Fruit fly (Drosophila melanogaster) whole organism, embryonic: ENCODE data around the gene Galphai.

Experiments
- Asciz ChIP-seq: fragments of 200-800 bp; sonication (Bioruptor generic); optimal IDR thresholded peaks from 2 replicates; lab custom pipeline; 2017; ENCODE audit warnings: missing biosample characterization, mild to moderate bottlenecking, missing genetic modification characterization, missing genetic modification reagents
- Atf-2 ChIP-seq: fragments of 200-800 bp; sonication (Bioruptor generic); optimal IDR thresholded peaks from 2 replicates; lab custom pipeline; 2016; ENCODE audit warnings: missing biosample characterization, missing genetic modification characterization
- CG10147 ChIP-seq: fragments of 200-800 bp; sonication (Bioruptor generic); optimal IDR thresholded peaks from 2 replicates; lab custom pipeline; 2019; ENCODE audit warnings: missing biosample characterization, mild to moderate bottlenecking, missing genetic modification characterization, moderate library complexity
- CG10431 ChIP-seq: fragments of 200-800 bp; sonication (Bioruptor generic); optimal IDR thresholded peaks from 3 replicates; lab custom pipeline; 2018; ENCODE audit warnings: missing biosample characterization, mild to moderate bottlenecking, missing genetic modification characterization
- CG10462 ChIP-seq: fragments of 200-800 bp; sonication (Bioruptor generic); optimal IDR thresholded peaks from 2 replicates; lab custom pipeline; 2016; ENCODE audit warnings: missing biosample characterization, missing genetic modification characterization
- CG10959 ChIP-seq: fragments of 200-800 bp; sonication (Bioruptor generic); IDR thresholded peaks from 2 replicates; pipeline ENCODE4 v1.3.6; 2022; ENCODE audit warnings: missing biosample characterization, missing genetic modification characterization
- CG11696 ChIP-seq: fragments of 200-800 bp; sonication (Bioruptor generic); IDR thresholded peaks from 2 replicates; pipeline ENCODE4 v1.3.6; 2022; ENCODE audit warnings: missing biosample characterization, missing genetic modification characterization
- CG17359 ChIP-seq: fragments of 200-800 bp; sonication (Bioruptor generic); optimal IDR thresholded peaks from 3 replicates; lab custom pipeline; 2018; ENCODE audit warnings: missing biosample characterization, mild to moderate bottlenecking, missing genetic modification characterization, moderate library complexity
- CG17361 ChIP-seq: fragments of 200-800 bp; sonication (Bioruptor generic); IDR thresholded peaks from 3 replicates; pipeline ENCODE4 v1.3.6; 2022; ENCODE audit warnings: missing biosample characterization, missing genetic modification characterization
- CG17829 ChIP-seq: fragments of 200-800 bp; optimal IDR thresholded peaks from 2 replicates; lab custom pipeline; 2019; ENCODE audit warnings: missing biosample characterization, mild to moderate bottlenecking, missing genetic modification characterization, moderate library complexity
- CG2712 ChIP-seq: fragments of 200-800 bp; optimal IDR thresholded peaks from 3 replicates; lab custom pipeline; 2019; ENCODE audit warnings: missing biosample characterization, mild to moderate bottlenecking, missing genetic modification characterization, moderate library complexity
- CG3995 ChIP-seq: fragments of 200-800 bp; sonication (Bioruptor generic); optimal IDR thresholded peaks from 3 replicates; lab custom pipeline; 2016; ENCODE audit warnings: missing biosample characterization, missing genetic modification characterization
- CG4617 ChIP-seq: fragments of 200-800 bp; sonication (Bioruptor generic); optimal IDR thresholded peaks from 3 replicates; lab custom pipeline; 2016; ENCODE audit warnings: missing biosample characterization, missing genetic modification characterization, borderline replicate concordance
- CG7745 ChIP-seq: fragments of 200-800 bp; sonication (Bioruptor generic); optimal IDR thresholded peaks from 2 replicates; lab custom pipeline; 2018; ENCODE audit warnings: missing biosample characterization, mild to moderate bottlenecking, missing genetic modification characterization, moderate library complexity
- CG8924 ChIP-seq: fragments of 200-800 bp; optimal IDR thresholded peaks from 3 replicates; lab custom pipeline; 2019; ENCODE audit warnings: missing biosample characterization, mild to moderate bottlenecking, missing genetic modification characterization, moderate library complexity
- CTCF ChIP-seq: fragments of 200-800 bp; sonication (Bioruptor generic); optimal IDR thresholded peaks from 2 replicates; lab custom pipeline; 2017; ENCODE audit warnings: missing biosample characterization, mild to moderate bottlenecking, missing genetic modification characterization, moderate library complexity
- CoRest ChIP-seq: fragments of 200-800 bp; sonication (Bioruptor generic); optimal IDR thresholded peaks from 3 replicates; lab custom pipeline; 2018; ENCODE audit warnings: missing biosample characterization, mild to moderate bottlenecking, missing genetic modification characterization, moderate library complexity
- D19A ChIP-seq: fragments of 200-800 bp; optimal IDR thresholded peaks from 3 replicates; lab custom pipeline; 2019; ENCODE audit warnings: missing biosample characterization, mild to moderate bottlenecking, missing genetic modification characterization, moderate library complexity
- D19B ChIP-seq: fragments of 200-800 bp; sonication (Bioruptor generic); optimal IDR thresholded peaks from 2 replicates; lab custom pipeline; 2017; ENCODE audit warnings: missing biosample characterization, mild to moderate bottlenecking, missing genetic modification characterization
- ERR ChIP-seq: fragments of 200-800 bp; sonication (Bioruptor generic); optimal IDR thresholded peaks from 2 replicates; lab custom pipeline; 2016; ENCODE audit warnings: missing biosample characterization, missing genetic modification characterization
- Gug ChIP-seq: fragments of 200-800 bp; sonication (Bioruptor generic); IDR thresholded peaks from 4 replicates; pipeline ENCODE4 v1.3.6; 2022; ENCODE audit warnings: missing biosample characterization, missing genetic modification characterization
- HHEX ChIP-seq: fragments of 200-800 bp; sonication (Bioruptor generic); optimal IDR thresholded peaks from 3 replicates; lab custom pipeline; 2017; ENCODE audit warnings: missing biosample characterization, mild to moderate bottlenecking, missing genetic modification characterization, missing genetic modification reagents
- Hr78 ChIP-seq, 2 experiments: fragments of 200-800 bp in 1 of 2; fragments of >200 bp in 1 of 2; sonication (Bioruptor generic) in 1 of 2; optimal IDR thresholded peaks; 2 replicates each; lab custom pipeline; 2017 to 2019; ENCODE audit warnings: missing biosample characterization in 2 of 2, missing genetic modification characterization in 2 of 2, mild to moderate bottlenecking in 1 of 2, moderate library complexity in 1 of 2
- Mad ChIP-seq: fragments of 200-800 bp; sonication (Bioruptor generic); optimal IDR thresholded peaks from 2 replicates; lab custom pipeline; 2016; ENCODE audit warnings: missing biosample characterization, missing genetic modification characterization
- Nf-YB ChIP-seq: fragments of 200-800 bp; sonication (Bioruptor generic); optimal IDR thresholded peaks from 3 replicates; lab custom pipeline; 2019; ENCODE audit warnings: missing biosample characterization, mild to moderate bottlenecking, missing genetic modification characterization, moderate library complexity
- Oli ChIP-seq: fragments of 200-800 bp; sonication (Bioruptor generic); optimal IDR thresholded peaks from 2 replicates; lab custom pipeline; 2018; ENCODE audit warnings: missing biosample characterization, mild to moderate bottlenecking, missing genetic modification characterization, moderate library complexity
- Rx ChIP-seq: fragments of 200-800 bp; sonication (Bioruptor generic); IDR thresholded peaks from 2 replicates; pipeline ENCODE4 v1.3.6; 2022; ENCODE audit warnings: missing biosample characterization, missing genetic modification characterization
- Sry-β ChIP-seq: fragments of 200-800 bp; sonication (Bioruptor generic); optimal IDR thresholded peaks from 2 replicates; lab custom pipeline; 2018; ENCODE audit warnings: missing biosample characterization, mild to moderate bottlenecking, missing genetic modification characterization, moderate library complexity
- Sry-δ ChIP-seq: fragments of 200-800 bp; sonication (Bioruptor generic); optimal IDR thresholded peaks from 2 replicates; lab custom pipeline; 2016; ENCODE audit warnings: missing biosample characterization, missing genetic modification characterization
- ap ChIP-seq: fragments of 200-800 bp; sonication (Bioruptor generic); IDR thresholded peaks from 2 replicates; pipeline ENCODE4 v1.3.6; 2022; ENCODE audit warnings: missing biosample characterization, missing genetic modification characterization
- ara ChIP-seq: fragments of 200-800 bp; sonication (Bioruptor generic); IDR thresholded peaks from 2 replicates; pipeline ENCODE4 v1.3.6; 2022; ENCODE audit warnings: missing biosample characterization, missing genetic modification characterization
- da ChIP-seq: fragments of 200-800 bp; sonication (Bioruptor generic); optimal IDR thresholded peaks from 2 replicates; lab custom pipeline; 2016; ENCODE audit warnings: missing biosample characterization, missing genetic modification characterization
- inv ChIP-seq: fragments of 200-800 bp; sonication (Bioruptor generic); IDR thresholded peaks from 2 replicates; pipeline ENCODE4 v1.3.6; 2022; ENCODE audit warnings: missing biosample characterization, missing genetic modification characterization; ENCODE audit not compliant: partially characterized antibody
- ken ChIP-seq: fragments of 200-800 bp; sonication (Bioruptor generic); IDR thresholded peaks from 3 replicates; pipeline ENCODE4 v1.3.6; 2022; ENCODE audit warnings: missing biosample characterization, missing genetic modification characterization
- maf-S ChIP-seq: fragments of 200-800 bp; sonication (Bioruptor generic); optimal IDR thresholded peaks from 2 replicates; lab custom pipeline; 2016; ENCODE audit warnings: missing biosample characterization, missing genetic modification characterization
- nau ChIP-seq: fragments of 200-800 bp; sonication (Bioruptor generic); optimal IDR thresholded peaks from 3 replicates; lab custom pipeline; 2017; ENCODE audit warnings: missing biosample characterization, mild to moderate bottlenecking, missing genetic modification characterization, missing genetic modification reagents
- pho ChIP-seq: fragments of 200-800 bp; sonication (Bioruptor generic); optimal IDR thresholded peaks from 2 replicates; lab custom pipeline; 2016; ENCODE audit warnings: missing biosample characterization, missing genetic modification characterization
- pnt ChIP-seq: fragments of 200-800 bp; sonication (Bioruptor generic); optimal IDR thresholded peaks from 3 replicates; lab custom pipeline; 2016; ENCODE audit warnings: missing biosample characterization, missing genetic modification characterization
- pzg ChIP-seq: fragments of 200-800 bp; sonication (Bioruptor generic); optimal IDR thresholded peaks from 3 replicates; lab custom pipeline; 2018; ENCODE audit warnings: missing biosample characterization, mild to moderate bottlenecking, missing genetic modification characterization, moderate library complexity
- scrt ChIP-seq: fragments of 200-800 bp; sonication (Bioruptor generic); optimal IDR thresholded peaks from 2 replicates; lab custom pipeline; 2018; ENCODE audit warnings: missing biosample characterization, mild to moderate bottlenecking, missing genetic modification characterization, moderate library complexity
- sim ChIP-seq: fragments of 200-800 bp; sonication (Bioruptor generic); IDR thresholded peaks from 2 replicates; pipeline ENCODE4 v1.3.6; 2022; ENCODE audit warnings: missing biosample characterization, missing genetic modification characterization
- slbo ChIP-seq: fragments of 200-800 bp; sonication (Bioruptor generic); IDR thresholded peaks from 2 replicates; pipeline ENCODE4 v1.3.6; 2022; ENCODE audit warnings: missing biosample characterization, missing genetic modification characterization
- stc ChIP-seq: fragments of 200-800 bp; sonication (Bioruptor generic); IDR thresholded peaks from 2 replicates; pipeline ENCODE4 v1.3.6; 2022; ENCODE audit warnings: missing biosample characterization, missing genetic modification characterization
- tx ChIP-seq: fragments of 200-800 bp; sonication (Bioruptor generic); optimal IDR thresholded peaks from 2 replicates; lab custom pipeline; 2016; ENCODE audit warnings: missing biosample characterization, missing genetic modification characterization
- usp ChIP-seq: fragments of >200 bp; optimal IDR thresholded peaks from 2 replicates; lab custom pipeline; 2017; ENCODE audit warnings: missing biosample characterization, missing genetic modification characterization
- wek ChIP-seq: fragments of 200-800 bp; sonication (Bioruptor generic); optimal IDR thresholded peaks from 3 replicates; lab custom pipeline; 2018; ENCODE audit warnings: missing biosample characterization, mild to moderate bottlenecking, missing genetic modification characterization, moderate library complexity
- zen ChIP-seq: fragments of 200-800 bp; sonication (Bioruptor generic); optimal IDR thresholded peaks from 3 replicates; lab custom pipeline; 2018; ENCODE audit warnings: missing biosample characterization, mild to moderate bottlenecking, missing genetic modification characterization, moderate library complexity
- zfh1 ChIP-seq: fragments of 200-800 bp; sonication (Bioruptor generic); IDR thresholded peaks from 3 replicates; pipeline ENCODE4 v1.3.6; 2022; ENCODE audit warnings: missing biosample characterization, missing genetic modification characterization
- zfh2 ChIP-seq: fragments of 200-800 bp; sonication (Bioruptor generic); optimal IDR thresholded peaks from 2 replicates; lab custom pipeline; 2016; ENCODE audit warnings: missing biosample characterization, missing genetic modification characterization

Gene Galphai

dm6 chr3L:7009411-7009810 lies 29.6 kb upstream of the Galphai start (continued):
- TF ChIP-seq wek (GFP tag; lab: Kevin White, UChicago) (no peak), Oli (tag; lab: Kevin White, UChicago) (peak; percentile 32), ken (GFP tag; lab: Robert Waterston, UW) (no peak), CG17359 (tag; lab: Kevin White, UChicago) (peak; percentile 29), CG2712 (tag; lab: Kevin White, UChicago) (peak; percentile 22), CG17361 (peak; percentile 77; the same call in 2 of the 3 replicates), CG17829 (tag; lab: Kevin White, UChicago) (peak; percentile 3), CG8924 (tag; lab: Kevin White, UChicago) (peak; percentile 22), CG10147 (GFP tag; lab: Kevin White, UChicago) (peak; percentile 24)
- TF ChIP-seq, all 482 proteins: peak for 33

dm6 chr3L:7008351-7008750 lies 28.5 kb upstream of the Galphai start:
- TF ChIP-seq CG3995 (peak; percentile 14), pho (GFP tag; lab: Kevin White, UChicago) (peak; percentile 12), da (GFP tag; lab: Kevin White, UChicago) (no peak), pnt (peak; percentile 15), CG7745 (no peak), zfh2 (GFP tag; lab: Kevin White, UChicago) (no peak), Asciz (GFP tag; lab: Kevin White, UChicago) (peak; percentile 92), usp (no peak), CG2712 (tag; lab: Kevin White, UChicago) (peak; percentile 85), Gug (GFP tag; lab: Robert Waterston, UW) (0 out of 4 replicates have a peak, but pooled peaks have one; percentile 6), D19A (peak; percentile 98), CG10959 (GFP tag; lab: Robert Waterston, UW) (0 out of 2 replicates have a peak, but pooled peaks have one; percentile 22), wek (GFP tag; lab: Kevin White, UChicago) (no peak), tx (peak; percentile 28), CG4617 (peak; percentile 8), slbo (GFP tag; lab: Robert Waterston, UW) (peak; percentile 30), inv (GFP tag; lab: Robert Waterston, UW) (no peak), CG11696 (GFP tag; lab: Robert Waterston, UW) (no peak), ara (GFP tag; lab: Robert Waterston, UW) (peak; percentile 46; the same call in 1 of the 2 replicates), Rx (GFP tag; lab: Robert Waterston, UW) (no peak), CTCF (peak; percentile 36), zen (tag; lab: Kevin White, UChicago) (no peak), CG10431 (GFP tag; lab: Kevin White, UChicago) (peak; percentile 81), maf-S (no peak), Hr78 (GFP tag; optimal IDR thresholded peaks at IDR 0.05; lab: Kevin White, UChicago) (peak in 1 of 2 experiments; percentile 91), Mad (GFP tag; lab: Kevin White, UChicago) (peak; percentile 52), CG10462 (GFP tag; lab: Kevin White, UChicago) (peak; percentile 75), ap (GFP tag; lab: Robert Waterston, UW) (peak; percentile 66), Sry-β (GFP tag; lab: Kevin White, UChicago) (no peak), D19B (GFP tag; lab: Kevin White, UChicago) (peak; percentile 27), stc (GFP tag; lab: Robert Waterston, UW) (peak; percentile 76), Sry-δ (GFP tag; lab: Kevin White, UChicago) (peak; percentile 17), Nf-YB (peak; percentile 77), HHEX (GFP tag; lab: Kevin White, UChicago) (peak; percentile 78), ERR (GFP tag; lab: Kevin White, UChicago) (no peak), zfh1 (GFP tag; lab: Robert Waterston, UW) (peak; percentile 43; the same call in 2 of the 3 replicates), nau (GFP tag; lab: Kevin White, UChicago) (peak; percentile 67), CoRest (tag; lab: Kevin White, UChicago) (peak; percentile 96), pzg (GFP tag; lab: Kevin White, UChicago) (no peak), scrt (peak; percentile 68), Atf-2 (GFP tag; lab: Kevin White, UChicago) (peak; percentile 50), sim (GFP tag; lab: Robert Waterston, UW) (peak; percentile 59; the same call in 1 of the 2 replicates)
